Worm (Caenorhabditis elegans) whole organism, midembryonic: ENCODE measurements around the gene C34C12.6.

Experiments used
- flt-1 ChIP-seq: fragments of 200-800 bp; sonication (Bioruptor generic); IDR thresholded peaks from 2 replicates; pipeline ENCODE4 v1.3.6; 2022; ENCODE audit warnings: missing genetic modification characterization, missing compliant biosample characterization
- klf-2 ChIP-seq: fragments of 200-800 bp; sonication (Bioruptor generic); conservative IDR thresholded peaks from 2 replicates; pipeline ENCODE4 v1.3.6; 2022; ENCODE audit warnings: missing genetic modification reagents, missing genetic modification characterization, missing compliant biosample characterization
- med-1 ChIP-seq: sonication (generic microtip); optimal IDR thresholded peaks from 2 replicates; lab custom pipeline; 2017; ENCODE audit warnings: missing genetic modification characterization, mild to moderate bottlenecking, missing compliant biosample characterization, antibody characterized with exemption, missing genetic modification reagents; ENCODE audit not compliant: insufficient read depth
- ref-1 ChIP-seq: fragments of 200-800 bp; sonication (Bioruptor generic); conservative IDR thresholded peaks from 2 replicates; pipeline ENCODE4 v1.3.6; 2022; ENCODE audit warnings: missing genetic modification reagents, missing genetic modification characterization, missing compliant biosample characterization
- tab-1 ChIP-seq: fragments of 200-800 bp; sonication (Bioruptor generic); IDR thresholded peaks from 2 replicates; pipeline ENCODE4 v1.3.6; 2022; ENCODE audit warnings: missing genetic modification characterization, missing compliant biosample characterization

DNA sequence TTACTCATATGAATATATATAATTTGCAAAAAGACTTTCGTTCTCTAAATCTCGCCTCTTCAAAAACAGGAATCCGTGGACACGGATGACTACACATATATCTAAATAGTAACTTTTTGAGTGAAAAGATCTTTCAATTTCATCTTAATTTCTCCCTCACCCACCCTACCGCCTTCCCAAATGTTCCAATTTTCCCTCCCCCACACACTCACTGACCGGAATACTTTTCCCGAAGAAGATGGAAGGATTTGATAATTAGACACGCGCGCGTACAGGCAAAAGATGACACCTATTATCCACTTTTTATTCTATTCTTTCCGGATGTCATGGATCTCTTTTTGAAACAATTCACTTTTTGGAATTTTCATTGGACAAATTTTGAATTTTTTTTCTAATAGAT is 1.4 kb upstream of the C34C12.6 start:
- TF ChIP-seq tab-1 (no peak), med-1 (no peak), klf-2 (GFP tag; lab: Robert Waterston, UW) (no peak), ref-1 (no peak), flt-1 (no peak)
